Worm (Caenorhabditis elegans) whole organism, mixed stage, embryonic: ENCODE data around the gene wht-5.
A peak's percentile ranks its signal among the peaks of the same experiment; 100 is the strongest.
"Not testable (repeated sequence)": the region's sequence is repeated elsewhere in the genome, so short reads cannot be mapped to it uniquely, and the experiment has no call there.

Experiments used
- M03D4.4 ChIP-seq: sonication (generic microtip); optimal IDR thresholded peaks from 2 replicates; lab custom pipeline; 2017; ENCODE audit warnings: mild to moderate bottlenecking, missing genetic modification characterization, missing compliant biosample characterization
- bed-3 ChIP-seq: fragments of 200-800 bp; sonication (Bioruptor generic); optimal IDR thresholded peaks from 3 replicates; lab custom pipeline; 2018; ENCODE audit warnings: mild to moderate bottlenecking, missing genetic modification characterization, moderate library complexity, missing compliant biosample characterization
- blmp-1 ChIP-seq: fragments of 150-350 bp; optimal IDR thresholded peaks from 2 replicates; lab custom pipeline; 2014; ENCODE audit warnings: missing biosample characterization, missing genetic modification characterization
- ceh-43 ChIP-seq: fragments of 200-800 bp; sonication (Bioruptor generic); optimal IDR thresholded peaks from 2 replicates; lab custom pipeline; 2018; ENCODE audit warnings: mild to moderate bottlenecking, missing genetic modification characterization, moderate library complexity, missing compliant biosample characterization
- ceh-83 ChIP-seq: fragments of 200-800 bp; sonication (Bioruptor generic); optimal IDR thresholded peaks from 2 replicates; lab custom pipeline; 2018; ENCODE audit warnings: mild to moderate bottlenecking, missing genetic modification characterization, missing compliant biosample characterization
- ces-1 ChIP-seq: fragments of 150-350 bp; optimal IDR thresholded peaks from 2 replicates; lab custom pipeline; 2014; ENCODE audit warnings: missing biosample characterization, missing genetic modification reagents, missing genetic modification characterization
- drap-1 ChIP-seq: fragments of 200-800 bp; sonication (Bioruptor generic); optimal IDR thresholded peaks from 3 replicates; lab custom pipeline; 2018; ENCODE audit warnings: mild to moderate bottlenecking, missing genetic modification characterization, missing compliant biosample characterization
- elt-3 ChIP-seq: fragments of 150-350 bp; optimal IDR thresholded peaks from 2 replicates; lab custom pipeline; 2014; ENCODE audit warnings: missing biosample characterization, missing genetic modification characterization
- flh-1 ChIP-seq: fragments of 200-800 bp; sonication (Bioruptor generic); optimal IDR thresholded peaks from 2 replicates; lab custom pipeline; 2018; ENCODE audit warnings: mild to moderate bottlenecking, missing genetic modification characterization, moderate library complexity, missing compliant biosample characterization
- hlh-1 ChIP-seq: fragments of 150-350 bp; optimal IDR thresholded peaks from 2 replicates; lab custom pipeline; 2014; ENCODE audit warnings: missing biosample characterization, missing genetic modification reagents, missing genetic modification characterization
- lin-32 ChIP-seq: fragments of 200-800 bp; sonication (Bioruptor generic); optimal IDR thresholded peaks from 2 replicates; lab custom pipeline; 2018; ENCODE audit warnings: mild to moderate bottlenecking, missing genetic modification characterization, missing compliant biosample characterization
- lsy-2 ChIP-seq: fragments of 150-350 bp; optimal IDR thresholded peaks from 2 replicates; lab custom pipeline; 2014; ENCODE audit warnings: missing biosample characterization, missing genetic modification characterization
- mab-5 ChIP-seq: fragments of 150-350 bp; optimal IDR thresholded peaks from 2 replicates; lab custom pipeline; 2014; ENCODE audit warnings: missing biosample characterization, missing genetic modification characterization
- mep-1 ChIP-seq: fragments of 150-350 bp; optimal IDR thresholded peaks from 2 replicates; lab custom pipeline; 2017; ENCODE audit warnings: missing biosample characterization, missing genetic modification reagents, missing genetic modification characterization, inconsistent platforms
- mls-2 ChIP-seq: sonication (generic microtip); optimal IDR thresholded peaks from 2 replicates; lab custom pipeline; 2016; ENCODE audit warnings: mild to moderate bottlenecking, missing genetic modification characterization, moderate library complexity, missing compliant biosample characterization
- nhr-12 ChIP-seq: fragments of 150-350 bp; optimal IDR thresholded peaks from 2 replicates; lab custom pipeline; 2014; ENCODE audit warnings: missing biosample characterization, missing genetic modification characterization
- nhr-2 ChIP-seq: fragments of 150-350 bp; optimal IDR thresholded peaks from 2 replicates; lab custom pipeline; 2014; ENCODE audit warnings: missing biosample characterization, missing genetic modification characterization
- nhr-237 ChIP-seq: fragments of 150-350 bp; optimal IDR thresholded peaks from 2 replicates; lab custom pipeline; 2014; ENCODE audit warnings: missing biosample characterization, missing genetic modification characterization
- nhr-28 ChIP-seq: fragments of 150-350 bp; optimal IDR thresholded peaks from 2 replicates; lab custom pipeline; 2014; ENCODE audit warnings: missing biosample characterization, missing genetic modification characterization
- nhr-76 ChIP-seq: sonication (generic microtip); optimal IDR thresholded peaks from 2 replicates; lab custom pipeline; 2017; ENCODE audit warnings: missing biosample characterization, missing genetic modification characterization
- pha-4 ChIP-seq: fragments of 150-350 bp; optimal IDR thresholded peaks from 2 replicates; lab custom pipeline; 2018; ENCODE audit warnings: missing biosample characterization, missing genetic modification reagents, missing genetic modification characterization
- snpc-4 ChIP-seq: fragments of 150-350 bp; optimal IDR thresholded peaks from 2 replicates; lab custom pipeline; 2014; ENCODE audit warnings: missing biosample characterization, missing genetic modification characterization
- sptf-1 ChIP-seq: sonication (generic microtip); optimal IDR thresholded peaks from 2 replicates; lab custom pipeline; 2017; ENCODE audit warnings: mild to moderate bottlenecking, missing genetic modification characterization, moderate library complexity, missing compliant biosample characterization
- tbx-8 ChIP-seq: fragments of 200-800 bp; sonication (Bioruptor generic); optimal IDR thresholded peaks from 2 replicates; lab custom pipeline; 2018; ENCODE audit warnings: mild to moderate bottlenecking, missing genetic modification characterization, moderate library complexity, missing compliant biosample characterization
- unc-39 ChIP-seq: fragments of 150-350 bp; optimal IDR thresholded peaks from 2 replicates; lab custom pipeline; 2014; ENCODE audit warnings: missing biosample characterization, missing genetic modification characterization
- unc-62 ChIP-seq: fragments of 150-350 bp; optimal IDR thresholded peaks from 2 replicates; lab custom pipeline; 2014; ENCODE audit warnings: missing biosample characterization, missing genetic modification reagents, missing genetic modification characterization
- ztf-11 ChIP-seq: fragments of 150-350 bp; optimal IDR thresholded peaks from 2 replicates; lab custom pipeline; 2014; ENCODE audit warnings: missing biosample characterization, missing genetic modification characterization

Gene wht-5

ce11 chrIV:12326932-12327331 lies 10.4 kb upstream of the wht-5 start, which contains the start of gene F19B6.3:
Gene F19B6.3, plus strand, starts transcription at chrIV:12327232.
- not testable (repeated sequence) for TF ChIP-seq mab-5 (tag; lab: Kevin White, UChicago); ceh-43 (GFP tag; lab: Kevin White, UChicago); flh-1

- TF ChIP-seq flh-1 (no peak), unc-39 (no peak), mep-1 (peak; percentile 8), snpc-4 (tag; lab: Kevin White, UChicago) (no peak)
These were observed 6.5 kb upstream of the wht-5 start, which contains the start of gene ufd-1 for ce11 chrIV:12330840-12331359. Gene ufd-1, minus strand, starts transcription at chrIV:12330890.

ce11 chrIV:12334142-12334541 lies 3.2 kb upstream of the wht-5 start:
- TF ChIP-seq drap-1 (GFP tag; lab: Kevin White, UChicago) (no peak), elt-3 (tag; lab: Kevin White, UChicago) (no peak), lin-32 (GFP tag; lab: Kevin White, UChicago) (no peak), mep-1 (no peak), ztf-11 (tag; lab: Kevin White, UChicago) (no peak), nhr-2 (tag; lab: Kevin White, UChicago) (no peak), unc-62 (GFP tag; lab: Kevin White, UChicago) (no peak), mab-5 (tag; lab: Kevin White, UChicago) (no peak), tbx-8 (GFP tag; lab: Kevin White, UChicago) (no peak)

- TF ChIP-seq pha-4 (no peak), ztf-11 (tag; lab: Kevin White, UChicago) (no peak), unc-39 (no peak), mab-5 (tag; lab: Kevin White, UChicago) (no peak)
These were observed 2.7 kb upstream of the wht-5 start for ce11 chrIV:12334708-12335107.

- TF ChIP-seq pha-4: no peak
- TF ChIP-seq nhr-76 (tag; lab: Kevin White, UChicago): no peak
- TF ChIP-seq unc-62 (GFP tag; lab: Kevin White, UChicago): no peak
- TF ChIP-seq lin-32 (GFP tag; lab: Kevin White, UChicago): no peak
- TF ChIP-seq ceh-83 (GFP tag; lab: Kevin White, UChicago): no peak
- TF ChIP-seq ceh-43 (GFP tag; lab: Kevin White, UChicago): no peak
- no peak for TF ChIP-seq nhr-237 (tag; lab: Kevin White, UChicago)
- TF ChIP-seq unc-39: no peak
- TF ChIP-seq sptf-1 (tag; lab: Kevin White, UChicago): no peak
- no peak for TF ChIP-seq nhr-2 (tag; lab: Kevin White, UChicago)
- TF ChIP-seq ces-1 (GFP tag; lab: Kevin White, UChicago): no peak
- no peak for TF ChIP-seq mep-1
- TF ChIP-seq tbx-8 (GFP tag; lab: Kevin White, UChicago): no peak
- TF ChIP-seq hlh-1 (tag; lab: Kevin White, UChicago): no peak
- TF ChIP-seq mab-5 (tag; lab: Kevin White, UChicago): no peak
These were observed 2.1 kb upstream of the wht-5 start for ce11 chrIV:12335248-12335647.

- TF ChIP-seq blmp-1 (tag; lab: Kevin White, UChicago): no peak
- no peak for TF ChIP-seq elt-3 (tag; lab: Kevin White, UChicago)
- TF ChIP-seq M03D4.4 (tag; lab: Kevin White, UChicago): no peak
- no peak for TF ChIP-seq nhr-12
- no peak for TF ChIP-seq pha-4
- TF ChIP-seq hlh-1 (tag; lab: Kevin White, UChicago): no peak
- no peak for TF ChIP-seq mls-2 (tag; lab: Kevin White, UChicago)
- no peak for TF ChIP-seq nhr-28 (tag; lab: Kevin White, UChicago)
- TF ChIP-seq ces-1 (GFP tag; lab: Kevin White, UChicago): no peak
- TF ChIP-seq bed-3: no peak
- no peak for TF ChIP-seq sptf-1 (tag; lab: Kevin White, UChicago)
- TF ChIP-seq flh-1: no peak
- TF ChIP-seq nhr-2 (tag; lab: Kevin White, UChicago): no peak
- no peak for TF ChIP-seq ztf-11 (tag; lab: Kevin White, UChicago)
- TF ChIP-seq nhr-76 (tag; lab: Kevin White, UChicago): no peak
- no peak for TF ChIP-seq lsy-2
- no peak for TF ChIP-seq mep-1
- TF ChIP-seq, all 35 proteins: peak for 0
These were observed 1.6 kb upstream of the wht-5 start, which contains the start of gene F19B6.1 for ce11 chrIV:12335798-12336197. Gene F19B6.1, minus strand, starts transcription at chrIV:12336075.
